Worm (Caenorhabditis elegans) whole organism, L3 larva: ENCODE results near the gene F55G11.2.

Source experiments
- R02D3.7 ChIP-seq: fragments of 150-350 bp; optimal IDR thresholded peaks from 2 replicates; lab custom pipeline; 2014; ENCODE audit warnings: missing biosample characterization, missing genetic modification characterization
- ZK546.5 ChIP-seq: sonication (generic microtip); optimal IDR thresholded peaks from 2 replicates; lab custom pipeline; 2017; ENCODE audit warnings: missing biosample characterization, missing genetic modification characterization
- aly-2 ChIP-seq: fragments of 150-350 bp; optimal IDR thresholded peaks from 2 replicates; lab custom pipeline; 2014; ENCODE audit warnings: missing biosample characterization, missing genetic modification characterization
- ceh-16 ChIP-seq: sonication (generic microtip); optimal IDR thresholded peaks from 2 replicates; lab custom pipeline; 2017; ENCODE audit warnings: missing biosample characterization, missing genetic modification characterization
- ceh-28 ChIP-seq: fragments of 150-350 bp; optimal IDR thresholded peaks from 2 replicates; lab custom pipeline; 2014; ENCODE audit warnings: missing biosample characterization, missing genetic modification reagents, missing genetic modification characterization
- ceh-82 ChIP-seq: fragments of 150-350 bp; optimal IDR thresholded peaks from 2 replicates; lab custom pipeline; 2014; ENCODE audit warnings: missing biosample characterization, missing genetic modification characterization
- egl-27 ChIP-seq: sonication (generic microtip); optimal IDR thresholded peaks from 4 replicates; lab custom pipeline; 2017; ENCODE audit warnings: missing biosample characterization, missing genetic modification reagents, missing genetic modification characterization
- egl-5 ChIP-seq: fragments of 150-350 bp; optimal IDR thresholded peaks from 2 replicates; lab custom pipeline; 2017; ENCODE audit warnings: missing biosample characterization, missing genetic modification reagents, missing genetic modification characterization, inconsistent platforms
- elt-2 ChIP-seq: sonication (generic microtip); optimal IDR thresholded peaks from 2 replicates; lab custom pipeline; 2016; ENCODE audit warnings: missing genetic modification reagents, mild to moderate bottlenecking, missing genetic modification characterization, missing compliant biosample characterization
- elt-3 ChIP-seq, 3 experiments: fragments of 150-350 bp in 1 of 3; sonication (generic microtip) in 2 of 3; optimal IDR thresholded peaks; 2 replicates in 2 of 3; 4 replicates in 1 of 3; lab custom pipeline; 2014 to 2017; ENCODE audit warnings: missing biosample characterization in 3 of 3, missing genetic modification characterization in 3 of 3
- fkh-2 ChIP-seq: fragments of 150-350 bp; optimal IDR thresholded peaks from 2 replicates; lab custom pipeline; 2014; ENCODE audit warnings: missing biosample characterization, missing genetic modification reagents, missing genetic modification characterization
- fos-1 ChIP-seq: fragments of 150-350 bp; optimal IDR thresholded peaks from 2 replicates; lab custom pipeline; 2014; ENCODE audit warnings: missing biosample characterization, missing genetic modification characterization
- hmg-11 ChIP-seq: sonication (generic microtip); optimal IDR thresholded peaks from 2 replicates; lab custom pipeline; 2016; ENCODE audit warnings: missing genetic modification characterization, missing compliant biosample characterization
- jun-1 ChIP-seq: fragments of 150-350 bp; optimal IDR thresholded peaks from 2 replicates; lab custom pipeline; 2014; ENCODE audit warnings: missing biosample characterization, missing genetic modification reagents, missing genetic modification characterization
- lin-15B ChIP-seq: fragments of 150-350 bp; optimal IDR thresholded peaks from 2 replicates; lab custom pipeline; 2014; ENCODE audit warnings: missing biosample characterization, missing genetic modification characterization
- lin-39 ChIP-seq: fragments of 150-350 bp; optimal IDR thresholded peaks from 2 replicates; lab custom pipeline; 2018; ENCODE audit warnings: missing biosample characterization, missing genetic modification reagents, missing genetic modification characterization
- mdl-1 ChIP-seq: fragments of 150-350 bp; optimal IDR thresholded peaks from 2 replicates; lab custom pipeline; 2014; ENCODE audit warnings: missing biosample characterization, missing genetic modification characterization
- mml-1 ChIP-seq: fragments of 150-350 bp; sonication (generic microtip); optimal IDR thresholded peaks from 3 replicates; lab custom pipeline; 2014; ENCODE audit warnings: missing biosample characterization, missing genetic modification characterization
- nhr-12 ChIP-seq: fragments of 150-350 bp; optimal IDR thresholded peaks from 2 replicates; lab custom pipeline; 2014; ENCODE audit warnings: missing biosample characterization, missing genetic modification characterization
- nhr-23 ChIP-seq: fragments of 150-350 bp; optimal IDR thresholded peaks from 2 replicates; lab custom pipeline; 2014; ENCODE audit warnings: missing biosample characterization, missing genetic modification reagents, missing genetic modification characterization
- nhr-237 ChIP-seq: fragments of 150-350 bp; optimal IDR thresholded peaks from 2 replicates; lab custom pipeline; 2014; ENCODE audit warnings: missing biosample characterization, missing genetic modification characterization
- nhr-43 ChIP-seq: sonication (generic microtip); optimal IDR thresholded peaks from 2 replicates; lab custom pipeline; 2016; ENCODE audit warnings: mild to moderate bottlenecking, missing genetic modification characterization, missing compliant biosample characterization; ENCODE audit not compliant: poor library complexity, severe bottlenecking
- nhr-76 ChIP-seq: fragments of 150-350 bp; sonication (generic microtip); optimal IDR thresholded peaks from 5 replicates; lab custom pipeline; 2014; ENCODE audit warnings: missing biosample characterization, missing genetic modification characterization
- nhr-77 ChIP-seq: fragments of 150-350 bp; optimal IDR thresholded peaks from 2 replicates; lab custom pipeline; 2014; ENCODE audit warnings: missing biosample characterization, missing genetic modification characterization
- pha-4 ChIP-seq: fragments of 150-350 bp; optimal IDR thresholded peaks from 2 replicates; lab custom pipeline; 2014; ENCODE audit warnings: missing biosample characterization, missing genetic modification reagents, missing genetic modification characterization
- pqm-1 ChIP-seq: fragments of 150-350 bp; optimal IDR thresholded peaks from 2 replicates; lab custom pipeline; 2017; ENCODE audit warnings: missing biosample characterization, missing genetic modification characterization, inconsistent platforms
- sea-2 ChIP-seq: fragments of 150-350 bp; sonication (generic microtip); optimal IDR thresholded peaks from 4 replicates; lab custom pipeline; 2014; ENCODE audit warnings: missing biosample characterization, missing genetic modification reagents, missing genetic modification characterization
- tbx-2 ChIP-seq: sonication (generic microtip); optimal IDR thresholded peaks from 2 replicates; lab custom pipeline; 2016; ENCODE audit warnings: mild to moderate bottlenecking, missing genetic modification characterization, missing compliant biosample characterization
- unc-62 ChIP-seq: fragments of 150-350 bp; sonication (generic microtip); optimal IDR thresholded peaks from 4 replicates; lab custom pipeline; 2014; ENCODE audit warnings: missing biosample characterization, missing genetic modification reagents, missing genetic modification characterization
- ztf-11 ChIP-seq: fragments of 150-350 bp; optimal IDR thresholded peaks from 2 replicates; lab custom pipeline; 2014; ENCODE audit warnings: missing biosample characterization, missing genetic modification characterization

F55G11.2 gene

ce11 chrIV:12991629-12992028 lies 22.5 kb upstream of the F55G11.2 start, which contains the start of gene K10D11.5:
TSS of gene K10D11.5 (minus strand) at chrIV:12991843.
- TF ChIP-seq nhr-23 (tag; lab: Kevin White, UChicago) (no peak), mdl-1 (tag; lab: Kevin White, UChicago) (no peak), nhr-76 (tag; lab: Kevin White, UChicago) (no peak), R02D3.7 (no peak), tbx-2 (tag; lab: Kevin White, UChicago) (no peak), pqm-1 (tag; lab: Kevin White, UChicago) (peak; percentile 93), pha-4 (tag; lab: Kevin White, UChicago) (no peak), ZK546.5 (tag; lab: Kevin White, UChicago) (no peak), nhr-237 (no peak), elt-2 (tag; lab: Kevin White, UChicago) (peak; percentile 68), unc-62 (GFP tag; lab: Kevin White, UChicago) (no peak), ceh-16 (no peak), nhr-77 (tag; lab: Kevin White, UChicago) (no peak), nhr-12 (tag; lab: Kevin White, UChicago) (no peak), hmg-11 (tag; lab: Kevin White, UChicago) (no peak), aly-2 (tag; lab: Kevin White, UChicago) (no peak)

- TF ChIP-seq sea-2 (GFP tag; lab: Kevin White, UChicago) (no peak), mml-1 (tag; lab: Kevin White, UChicago) (no peak), jun-1 (tag; lab: Kevin White, UChicago) (no peak), lin-15B (no peak), egl-27 (no peak), egl-5 (no peak), R02D3.7 (no peak), elt-3 (tag; optimal IDR thresholded peaks at IDR 0.05; lab: Kevin White, UChicago) (no peak), ztf-11 (tag; lab: Kevin White, UChicago) (no peak), ceh-28 (tag; lab: Kevin White, UChicago) (no peak), ceh-82 (tag; lab: Kevin White, UChicago) (no peak), lin-39 (no peak)
These were observed 21.5 kb upstream of the F55G11.2 start for ce11 chrIV:12990638-12991037.

DNA sequence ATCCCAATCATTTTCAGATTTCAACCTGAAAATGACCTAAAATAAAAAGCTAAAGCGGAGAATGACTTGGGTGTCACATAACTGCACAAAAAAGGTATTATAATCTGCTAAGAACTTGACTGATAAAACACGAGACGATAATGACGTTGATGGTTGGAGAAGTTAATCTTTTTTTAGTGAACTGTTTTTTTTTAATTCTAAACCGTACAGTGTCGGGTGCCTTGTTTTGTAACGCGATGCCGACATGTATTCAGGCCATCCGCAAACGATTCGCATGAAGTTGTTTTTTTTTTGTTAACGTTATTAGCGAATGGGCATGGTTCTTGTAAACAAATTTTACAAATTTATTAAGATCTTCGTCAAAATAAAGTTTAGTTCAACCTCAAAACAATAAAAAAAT lies 20.3 kb upstream of the F55G11.2 start, which contains the start of gene K10D11.6:
Gene K10D11.6, minus strand, starts transcription at position 101 of the 400 bp plus-strand sequence.
- TF ChIP-seq pqm-1 (tag; lab: Kevin White, UChicago) = peak; percentile 15
- no peak for TF ChIP-seq R02D3.7
- TF ChIP-seq aly-2 (tag; lab: Kevin White, UChicago) = no peak
- TF ChIP-seq fos-1 = no peak
- TF ChIP-seq ZK546.5 (tag; lab: Kevin White, UChicago) = no peak
- TF ChIP-seq ztf-11 (tag; lab: Kevin White, UChicago) = no peak
- no peak for TF ChIP-seq nhr-23 (tag; lab: Kevin White, UChicago)
- TF ChIP-seq fkh-2 (tag; lab: Kevin White, UChicago) = no peak
- TF ChIP-seq elt-2 (tag; lab: Kevin White, UChicago) = peak; percentile 46
- TF ChIP-seq egl-5 = no peak
- TF ChIP-seq tbx-2 (tag; lab: Kevin White, UChicago) = no peak
- no peak for TF ChIP-seq nhr-237
- TF ChIP-seq jun-1 (tag; lab: Kevin White, UChicago) = no peak
- TF ChIP-seq nhr-43 (tag; lab: Kevin White, UChicago) = no peak

DNA sequence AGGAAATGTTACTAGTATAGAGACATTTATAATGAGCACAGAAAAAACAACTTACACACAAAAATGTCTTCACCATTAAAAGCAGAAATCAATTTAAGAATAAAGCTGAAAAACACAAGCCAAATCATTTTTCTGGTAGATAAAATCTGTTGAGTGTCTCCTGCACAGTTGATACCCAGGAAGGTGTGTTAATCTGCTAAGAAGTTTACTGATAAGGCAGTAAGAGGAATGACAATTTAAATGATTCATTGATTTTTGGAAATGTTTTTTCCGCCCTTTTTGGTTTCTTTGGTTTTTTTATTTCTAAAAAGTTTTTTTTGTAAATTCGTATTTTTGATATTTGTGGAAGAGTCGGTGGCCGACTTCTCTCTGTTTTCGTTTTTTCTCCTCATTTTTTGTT lies 16.9 kb upstream of the F55G11.2 start, which contains the start of gene K10D11.3:
Gene K10D11.3, minus strand, starts transcription at position 174 of the 400 bp plus-strand sequence.
- TF ChIP-seq elt-2 (tag; lab: Kevin White, UChicago) = peak; percentile 53
- TF ChIP-seq pqm-1 (tag; lab: Kevin White, UChicago) = peak; percentile 37
- TF ChIP-seq tbx-2 (tag; lab: Kevin White, UChicago) = no peak
- TF ChIP-seq egl-27 = no peak

- TF ChIP-seq ceh-28 (tag; lab: Kevin White, UChicago) (no peak), elt-2 (tag; lab: Kevin White, UChicago) (peak; percentile 82), nhr-23 (tag; lab: Kevin White, UChicago) (no peak), pqm-1 (tag; lab: Kevin White, UChicago) (peak; percentile 51)
These were observed 9.4 kb upstream of the F55G11.2 start, which contains the start of gene K10D11.2 for ce11 chrIV:12978307-12979036. TSS of gene K10D11.2 (plus strand) at chrIV:12978986.
